Fruit fly (Drosophila melanogaster): ENCODE measurements around the gene Setd3.

The Setd3 gene

dm6 chrX:6969364-6970137, 1.0 kb upstream of the Setd3 start, which contains the start of gene CG4586 (continued):
- peak; percentile 77 for TF ChIP-seq cato (GFP tag; optimal IDR thresholded peaks at IDR 0.05; ENCODE audit: borderline replicate concordance)
- peak; percentile 87 for TF ChIP-seq Ptx1 (GFP tag; IDR thresholded peaks at IDR 0.05)
- TF ChIP-seq knrl (GFP tag; IDR thresholded peaks at IDR 0.05; ENCODE audit: partially characterized antibody) = no peak
- TF ChIP-seq eve (GFP tag; optimal IDR thresholded peaks at IDR 0.05) = no peak
- TF ChIP-seq CG6254 (GFP tag; optimal IDR thresholded peaks at IDR 0.05) = peak; percentile 94
- peak; percentile 95 for TF ChIP-seq dmrt99B (tag; optimal IDR thresholded peaks at IDR 0.05)
- peak; percentile 76 for TF ChIP-seq TFAM (GFP tag; optimal IDR thresholded peaks at IDR 0.05)
- peak; percentile 89 for TF ChIP-seq nmo (GFP tag; optimal IDR thresholded peaks at IDR 0.05)
- peak; percentile 81 for TF ChIP-seq Oaz (GFP tag; IDR thresholded peaks at IDR 0.05)
- TF ChIP-seq tup (GFP tag; optimal IDR thresholded peaks at IDR 0.05) = peak; percentile 94
- peak; percentile 85 for TF ChIP-seq CG4328 (GFP tag; optimal IDR thresholded peaks at IDR 0.05)
- TF ChIP-seq unc-4 (GFP tag; IDR thresholded peaks at IDR 0.05; ENCODE audit: partially characterized antibody) = no peak
- peak; percentile 93 for TF ChIP-seq CG1647 (GFP tag; optimal IDR thresholded peaks at IDR 0.05)
- peak; percentile 55 for TF ChIP-seq CG33557 (GFP tag; optimal IDR thresholded peaks at IDR 0.05)
- peak; percentile 94 for TF ChIP-seq crc (GFP tag; optimal IDR thresholded peaks at IDR 0.05)
- TF ChIP-seq CG42726 (GFP tag; IDR thresholded peaks at IDR 0.05; ENCODE audit: partially characterized antibody) = no peak
- TF ChIP-seq CoRest (tag; optimal IDR thresholded peaks at IDR 0.05) = peak; percentile 87
- TF ChIP-seq bbx (GFP tag; IDR thresholded peaks at IDR 0.05; ENCODE audit: partially characterized antibody) = no peak
- peak; percentile 98 for TF ChIP-seq unpg (GFP tag; optimal IDR thresholded peaks at IDR 0.05)
- TF ChIP-seq CG4282 (GFP tag; optimal IDR thresholded peaks at IDR 0.05) = peak; percentile 91
- TF ChIP-seq gro (GFP tag; optimal IDR thresholded peaks at IDR 0.05) = peak; percentile 98
- peak; percentile 90 for TF ChIP-seq emc (GFP tag; optimal IDR thresholded peaks at IDR 0.05)
- TF ChIP-seq chif (GFP tag; optimal IDR thresholded peaks at IDR 0.05) = peak; percentile 92
- peak; percentile 96 for TF ChIP-seq CG12659 (GFP tag; optimal IDR thresholded peaks at IDR 0.05)
- peak; percentile 97 for TF ChIP-seq HHEX (GFP tag; optimal IDR thresholded peaks at IDR 0.05)
- no peak for TF ChIP-seq sna (GFP tag; IDR thresholded peaks at IDR 0.05; ENCODE audit: partially characterized antibody)
- peak; percentile 94 for TF ChIP-seq CG9727 (GFP tag; optimal IDR thresholded peaks at IDR 0.05)
- peak; percentile 79 for TF ChIP-seq Deaf1 (tag; optimal IDR thresholded peaks at IDR 0.05)
- TF ChIP-seq z (GFP tag; IDR thresholded peaks at IDR 0.05) = peak; percentile 65; the same call in 1 of the 3 replicates
- TF ChIP-seq klu (GFP tag; IDR thresholded peaks at IDR 0.05) = peak; percentile 74
- peak; percentile 94 for TF ChIP-seq dysf (GFP tag; IDR thresholded peaks at IDR 0.05)
- TF ChIP-seq fd96Cb (tag; optimal IDR thresholded peaks at IDR 0.05) = peak; percentile 87
- peak; percentile 88 for TF ChIP-seq CG4820 (GFP tag; optimal IDR thresholded peaks at IDR 0.05)
- TF ChIP-seq Doc2 (GFP tag; IDR thresholded peaks at IDR 0.05) = peak; percentile 65; the same call in 1 of the 2 replicates
- peak; percentile 98 for TF ChIP-seq Fer1 (GFP tag; optimal IDR thresholded peaks at IDR 0.05)
- TF ChIP-seq CG16779 (GFP tag; IDR thresholded peaks at IDR 0.05) = peak; percentile 94
- peak; percentile 92 for TF ChIP-seq CG12236 (GFP tag; optimal IDR thresholded peaks at IDR 0.05)
- TF ChIP-seq bab2 (GFP tag; optimal IDR thresholded peaks at IDR 0.05) = peak; percentile 94
- TF ChIP-seq ab (GFP tag; optimal IDR thresholded peaks at IDR 0.05) = peak; percentile 55
- TF ChIP-seq insv (GFP tag; optimal IDR thresholded peaks at IDR 0.05) = peak; percentile 57 to 62
- TF ChIP-seq HLH54F (GFP tag; optimal IDR thresholded peaks at IDR 0.05) = peak; percentile 96
- peak; percentile 59 for TF ChIP-seq croc (GFP tag; conservative IDR thresholded peaks at IDR 0.05)
- TF ChIP-seq repo (GFP tag; optimal IDR thresholded peaks at IDR 0.05) = peak; percentile 96
- TF ChIP-seq chinmo (GFP tag; IDR thresholded peaks at IDR 0.05; ENCODE audit: partially characterized antibody) = no peak
- peak; percentile 95 for TF ChIP-seq sob (GFP tag; IDR thresholded peaks at IDR 0.05)
- TF ChIP-seq Xbp1 (GFP tag; optimal IDR thresholded peaks at IDR 0.05) = peak; percentile 93
- peak; percentile 95 for TF ChIP-seq ERR (GFP tag; optimal IDR thresholded peaks at IDR 0.05)
- peak; percentile 39 for TF ChIP-seq Sry-β (GFP tag; optimal IDR thresholded peaks at IDR 0.05)
